Fruit fly (Drosophila melanogaster) whole organism, embryonic: ENCODE data around the gene CG7564.
A peak's percentile ranks its signal among the peaks of the same experiment; 100 is the strongest.

ENCODE experiments used
- Ada2b ChIP-seq: fragments of 200-800 bp; sonication (Bioruptor generic); IDR thresholded peaks from 2 replicates; pipeline ENCODE4 v1.3.6; 2022; ENCODE audit warnings: missing biosample characterization, missing genetic modification characterization
- Bgb ChIP-seq: fragments of 200-800 bp; sonication (Bioruptor generic); IDR thresholded peaks from 2 replicates; pipeline ENCODE4 v1.3.6; 2022; ENCODE audit warnings: missing biosample characterization, missing genetic modification characterization; ENCODE audit not compliant: partially characterized antibody
- C15 ChIP-seq: fragments of 200-800 bp; sonication (Bioruptor generic); IDR thresholded peaks from 3 replicates; pipeline ENCODE4 v1.3.6; 2022; ENCODE audit warnings: missing biosample characterization, missing genetic modification characterization
- CG10267 ChIP-seq: fragments of 200-800 bp; sonication (Bioruptor generic); optimal IDR thresholded peaks from 2 replicates; lab custom pipeline; 2018; ENCODE audit warnings: missing biosample characterization, mild to moderate bottlenecking, missing genetic modification characterization, moderate library complexity
- CG10321 ChIP-seq: fragments of 200-800 bp; sonication (Bioruptor generic); IDR thresholded peaks from 2 replicates; pipeline ENCODE4 v1.3.6; 2022; ENCODE audit warnings: missing biosample characterization, missing genetic modification characterization
- CG11085 ChIP-seq: fragments of 200-800 bp; sonication (Bioruptor generic); IDR thresholded peaks from 2 replicates; pipeline ENCODE4 v1.3.6; 2022; ENCODE audit warnings: missing biosample characterization, missing genetic modification characterization
- CG14441 ChIP-seq: fragments of 200-800 bp; sonication (Bioruptor generic); IDR thresholded peaks from 2 replicates; pipeline ENCODE4 v1.3.6; 2022; ENCODE audit warnings: missing biosample characterization, missing genetic modification characterization
- CG16779 ChIP-seq: fragments of 200-800 bp; sonication (Bioruptor generic); IDR thresholded peaks from 2 replicates; pipeline ENCODE4 v1.3.6; 2022; ENCODE audit warnings: missing biosample characterization, missing genetic modification characterization
- CG17328 ChIP-seq: fragments of 200-800 bp; sonication (Bioruptor generic); IDR thresholded peaks from 2 replicates; pipeline ENCODE4 v1.3.6; 2022; ENCODE audit warnings: missing biosample characterization, missing genetic modification characterization
- CG17361 ChIP-seq: fragments of 200-800 bp; sonication (Bioruptor generic); IDR thresholded peaks from 3 replicates; pipeline ENCODE4 v1.3.6; 2022; ENCODE audit warnings: missing biosample characterization, missing genetic modification characterization
- CG18262 ChIP-seq: fragments of 200-800 bp; optimal IDR thresholded peaks from 3 replicates; lab custom pipeline; 2019; ENCODE audit warnings: missing biosample characterization, mild to moderate bottlenecking, missing genetic modification characterization, moderate library complexity
- CG2202 ChIP-seq: fragments of 200-800 bp; sonication (Bioruptor generic); optimal IDR thresholded peaks from 2 replicates; lab custom pipeline; 2018; ENCODE audit warnings: missing biosample characterization, mild to moderate bottlenecking, missing genetic modification characterization
- CG2678 ChIP-seq: fragments of 200-800 bp; sonication (Bioruptor generic); optimal IDR thresholded peaks from 3 replicates; lab custom pipeline; 2019; ENCODE audit warnings: missing biosample characterization, mild to moderate bottlenecking, missing genetic modification characterization, moderate library complexity
- CG3065 ChIP-seq: fragments of 200-800 bp; sonication (Bioruptor generic); optimal IDR thresholded peaks from 2 replicates; lab custom pipeline; 2016; ENCODE audit warnings: missing biosample characterization, missing genetic modification characterization
- CG4328 ChIP-seq: fragments of 200-800 bp; sonication (Bioruptor generic); optimal IDR thresholded peaks from 3 replicates; lab custom pipeline; 2017; ENCODE audit warnings: missing biosample characterization, missing genetic modification reagents, missing genetic modification characterization
- CG4360 ChIP-seq: fragments of 200-800 bp; sonication (Bioruptor generic); IDR thresholded peaks from 2 replicates; pipeline ENCODE4 v1.3.6; 2022; ENCODE audit warnings: missing biosample characterization, missing genetic modification characterization
- CG7556 ChIP-seq: fragments of 200-800 bp; sonication (Bioruptor generic); optimal IDR thresholded peaks from 2 replicates; lab custom pipeline; 2017; ENCODE audit warnings: missing biosample characterization, mild to moderate bottlenecking, missing genetic modification characterization
- CG8765 ChIP-seq: fragments of 200-800 bp; sonication (Bioruptor generic); IDR thresholded peaks from 2 replicates; pipeline ENCODE4 v1.3.6; 2022; ENCODE audit warnings: missing biosample characterization, missing genetic modification characterization
- CG9437 ChIP-seq: fragments of 200-800 bp; sonication (Bioruptor generic); optimal IDR thresholded peaks from 2 replicates; lab custom pipeline; 2018; ENCODE audit warnings: missing biosample characterization, mild to moderate bottlenecking, missing genetic modification characterization
- Camta ChIP-seq: fragments of 200-800 bp; sonication (Bioruptor generic); optimal IDR thresholded peaks from 2 replicates; lab custom pipeline; 2016; ENCODE audit warnings: missing biosample characterization, missing genetic modification characterization
- D19A ChIP-seq: fragments of 200-800 bp; optimal IDR thresholded peaks from 3 replicates; lab custom pipeline; 2019; ENCODE audit warnings: missing biosample characterization, mild to moderate bottlenecking, missing genetic modification characterization, moderate library complexity
- D19B ChIP-seq: fragments of 200-800 bp; sonication (Bioruptor generic); optimal IDR thresholded peaks from 2 replicates; lab custom pipeline; 2017; ENCODE audit warnings: missing biosample characterization, mild to moderate bottlenecking, missing genetic modification characterization
- Dad ChIP-seq: fragments of 200-800 bp; sonication (Bioruptor generic); optimal IDR thresholded peaks from 3 replicates; lab custom pipeline; 2016; ENCODE audit warnings: missing biosample characterization, missing genetic modification characterization
- Dll ChIP-seq: fragments of 200-800 bp; sonication (Bioruptor generic); IDR thresholded peaks from 4 replicates; pipeline ENCODE4 v1.3.6; 2022; ENCODE audit warnings: missing biosample characterization, missing genetic modification characterization; ENCODE audit not compliant: partially characterized antibody
- E2f1 ChIP-seq: fragments of 200-800 bp; sonication (Bioruptor generic); IDR thresholded peaks from 2 replicates; pipeline ENCODE4 v1.3.6; 2022; ENCODE audit warnings: missing biosample characterization, missing genetic modification characterization
- E2f2 ChIP-seq: fragments of 200-800 bp; sonication (Bioruptor generic); IDR thresholded peaks from 2 replicates; pipeline ENCODE4 v1.3.6; 2022; ENCODE audit warnings: missing biosample characterization, missing genetic modification characterization
- Mrtf ChIP-seq: fragments of 200-800 bp; sonication (Bioruptor generic); IDR thresholded peaks from 3 replicates; pipeline ENCODE4 v1.3.6; 2022; ENCODE audit warnings: missing biosample characterization, missing genetic modification characterization
- NC2β ChIP-seq: fragments of 200-800 bp; sonication (Bioruptor generic); optimal IDR thresholded peaks from 2 replicates; lab custom pipeline; 2016; ENCODE audit warnings: missing biosample characterization, missing genetic modification characterization
- Nf-YA ChIP-seq: fragments of 200-800 bp; sonication (Bioruptor generic); IDR thresholded peaks from 2 replicates; pipeline ENCODE4 v1.3.6; 2022; ENCODE audit warnings: missing biosample characterization, missing genetic modification characterization
- Poxn ChIP-seq: fragments of 200-800 bp; sonication (Bioruptor generic); IDR thresholded peaks from 2 replicates; pipeline ENCODE4 v1.3.6; 2022; ENCODE audit warnings: missing biosample characterization, missing genetic modification characterization
- Usf ChIP-seq: fragments of 200-800 bp; sonication (Bioruptor generic); optimal IDR thresholded peaks from 2 replicates; lab custom pipeline; 2017; ENCODE audit warnings: missing genotype, missing biosample characterization, missing genetic modification characterization
- ac ChIP-seq: fragments of 200-800 bp; sonication (Bioruptor generic); optimal IDR thresholded peaks from 3 replicates; lab custom pipeline; 2017; ENCODE audit warnings: missing biosample characterization, mild to moderate bottlenecking, missing genetic modification characterization
- ap ChIP-seq: fragments of 200-800 bp; sonication (Bioruptor generic); IDR thresholded peaks from 2 replicates; pipeline ENCODE4 v1.3.6; 2022; ENCODE audit warnings: missing biosample characterization, missing genetic modification characterization
- az2 ChIP-seq: fragments of 200-800 bp; sonication (Bioruptor generic); optimal IDR thresholded peaks from 3 replicates; lab custom pipeline; 2016; ENCODE audit warnings: missing biosample characterization, missing genetic modification characterization
- grn ChIP-seq: fragments of 200-800 bp; sonication (Bioruptor generic); optimal IDR thresholded peaks from 3 replicates; lab custom pipeline; 2017; ENCODE audit warnings: missing biosample characterization, missing genetic modification characterization
- gt ChIP-seq: fragments of 200-800 bp; sonication (Bioruptor generic); IDR thresholded peaks from 2 replicates; pipeline ENCODE4 v1.3.6; 2022; ENCODE audit warnings: missing biosample characterization, missing genetic modification characterization
- ham ChIP-seq: fragments of 200-800 bp; sonication (Bioruptor generic); IDR thresholded peaks from 2 replicates; pipeline ENCODE4 v1.3.6; 2022; ENCODE audit warnings: missing biosample characterization, missing genetic modification characterization
- hth ChIP-seq: fragments of >200 bp; optimal IDR thresholded peaks from 2 replicates; lab custom pipeline; 2017; ENCODE audit warnings: inconsistent platforms
- inv ChIP-seq: fragments of 200-800 bp; sonication (Bioruptor generic); IDR thresholded peaks from 2 replicates; pipeline ENCODE4 v1.3.6; 2022; ENCODE audit warnings: missing biosample characterization, missing genetic modification characterization; ENCODE audit not compliant: partially characterized antibody
- kah ChIP-seq: fragments of 200-800 bp; sonication (Bioruptor generic); optimal IDR thresholded peaks from 2 replicates; lab custom pipeline; 2018; ENCODE audit warnings: missing biosample characterization, mild to moderate bottlenecking, missing genetic modification characterization
- lmd ChIP-seq: fragments of 200-800 bp; sonication (Bioruptor generic); IDR thresholded peaks from 2 replicates; pipeline ENCODE4 v1.3.6; 2022; ENCODE audit warnings: missing biosample characterization, missing genetic modification characterization
- nerfin-1 ChIP-seq: fragments of 200-800 bp; sonication (Bioruptor generic); optimal IDR thresholded peaks from 3 replicates; lab custom pipeline; 2019; ENCODE audit warnings: missing biosample characterization, mild to moderate bottlenecking, missing genetic modification characterization, moderate library complexity
- otp ChIP-seq: fragments of 200-800 bp; sonication (Bioruptor generic); IDR thresholded peaks from 3 replicates; pipeline ENCODE4, ENCODE4 v1.3.6; 2022; ENCODE audit warnings: missing biosample characterization, missing genetic modification characterization
- pita ChIP-seq: fragments of 200-800 bp; sonication (Bioruptor generic); optimal IDR thresholded peaks from 2 replicates; lab custom pipeline; 2017; ENCODE audit warnings: missing biosample characterization, mild to moderate bottlenecking, missing genetic modification characterization
- prd ChIP-seq, 3 experiments: fragments of >200 bp in 2 of 3; fragments of 200-800 bp in 1 of 3; sonication (Bioruptor generic) in 1 of 3; optimal IDR thresholded peaks in 2 of 3; IDR thresholded peaks in 1 of 3; 2 replicates in 2 of 3; 3 replicates in 1 of 3; pipeline versions ENCODE4 v1.3.6 to Lab custom; 2017 to 2022; ENCODE audit warnings: missing biosample characterization in 1 of 3, missing genetic modification characterization in 1 of 3
- sd ChIP-seq: fragments of 200-800 bp; sonication (Bioruptor generic); optimal IDR thresholded peaks from 3 replicates; lab custom pipeline; 2018; ENCODE audit warnings: missing biosample characterization, mild to moderate bottlenecking, missing genetic modification characterization, moderate library complexity
- sna ChIP-seq: fragments of 200-800 bp; sonication (Bioruptor generic); IDR thresholded peaks from 2 replicates; pipeline ENCODE4 v1.3.6; 2022; ENCODE audit warnings: missing biosample characterization, missing genetic modification characterization; ENCODE audit not compliant: partially characterized antibody
- so ChIP-seq: fragments of 200-800 bp; sonication (Bioruptor generic); IDR thresholded peaks from 3 replicates; pipeline ENCODE4 v1.3.6; 2022; ENCODE audit warnings: missing biosample characterization, missing genetic modification characterization
- ttk ChIP-seq: fragments of 200-800 bp; sonication (Bioruptor generic); IDR thresholded peaks from 2 replicates; pipeline ENCODE4 v2.1.2; 2022; ENCODE audit warnings: missing biosample characterization, missing genetic modification characterization
- unc-4 ChIP-seq: fragments of 200-800 bp; sonication (Bioruptor generic); IDR thresholded peaks from 2 replicates; pipeline ENCODE4 v1.3.6; 2022; ENCODE audit warnings: missing biosample characterization, missing genetic modification characterization; ENCODE audit not compliant: partially characterized antibody
- usp ChIP-seq: fragments of >200 bp; optimal IDR thresholded peaks from 2 replicates; lab custom pipeline; 2017; ENCODE audit warnings: missing biosample characterization, missing genetic modification characterization

The CG7564 gene

dm6 chr3L:17485280-17485792, 28.8 kb upstream of the CG7564 start (continued):
- TF ChIP-seq CG10267 = peak; percentile 40
- TF ChIP-seq nerfin-1 (tag; lab: Kevin White, UChicago) = peak; percentile 90
- TF ChIP-seq ttk = no peak
- TF ChIP-seq CG2678 (tag; lab: Kevin White, UChicago) = peak; percentile 81
- TF ChIP-seq CG2202 (tag; lab: Kevin White, UChicago) = peak; percentile 97
- TF ChIP-seq unc-4 (GFP tag; lab: Robert Waterston, UW) = no peak
- TF ChIP-seq prd (optimal IDR thresholded peaks at IDR 0.05; lab: Kevin White, UChicago) = no peak
- peak; percentile 18; the same call in 1 of the 3 replicates for TF ChIP-seq prd (GFP tag; IDR thresholded peaks at IDR 0.05; lab: Robert Waterston, UW)
- TF ChIP-seq CG9437 (GFP tag; lab: Kevin White, UChicago) = no peak
- TF ChIP-seq CG16779 (GFP tag; lab: Robert Waterston, UW) = no peak
- peak; percentile 39 for TF ChIP-seq az2 (GFP tag; lab: Kevin White, UChicago)
- TF ChIP-seq hth (lab: Kevin White, UChicago) = no peak
- peak; percentile 32 for TF ChIP-seq sd (tag; lab: Kevin White, UChicago)
- TF ChIP-seq E2f2 (GFP tag; lab: Robert Waterston, UW) = peak; percentile 19; the same call in 1 of the 2 replicates
- no peak for TF ChIP-seq CG8765 (GFP tag; lab: Robert Waterston, UW)
- TF ChIP-seq Mrtf (GFP tag; lab: Robert Waterston, UW) = 0 out of 3 replicates have a peak, but pooled peaks have one; percentile 16
- no peak for TF ChIP-seq CG10321 (GFP tag; lab: Robert Waterston, UW)
- TF ChIP-seq Dad (GFP tag; lab: Kevin White, UChicago) = no peak
- peak; percentile 92 for TF ChIP-seq ac (GFP tag; lab: Kevin White, UChicago)
- TF ChIP-seq Nf-YA (GFP tag; lab: Robert Waterston, UW) = peak; percentile 58; the same call in 1 of the 2 replicates
- no peak for TF ChIP-seq C15
- TF ChIP-seq D19B (GFP tag; lab: Kevin White, UChicago) = no peak
- TF ChIP-seq NC2β = peak; percentile 74
- no peak for TF ChIP-seq usp
- TF ChIP-seq D19A = peak; percentile 70
- TF ChIP-seq CG3065 (GFP tag; lab: Kevin White, UChicago) = peak; percentile 38
- no peak for TF ChIP-seq CG11085 (GFP tag; lab: Robert Waterston, UW)
- peak; percentile 18 for TF ChIP-seq Usf (GFP tag; lab: Kevin White, UChicago)
- no peak for TF ChIP-seq sna (GFP tag; lab: Robert Waterston, UW)
- no peak for TF ChIP-seq Poxn (GFP tag; lab: Robert Waterston, UW)
- TF ChIP-seq kah = peak; percentile 78
- TF ChIP-seq ham (GFP tag; lab: Robert Waterston, UW) = no peak
- TF ChIP-seq CG4328 = peak; percentile 76
- no peak; the same call in 2 of the 3 replicates for TF ChIP-seq so (GFP tag; lab: Robert Waterston, UW)
- no peak for TF ChIP-seq inv (GFP tag; lab: Robert Waterston, UW)
- peak; percentile 76; the same call in 2 of the 3 replicates for TF ChIP-seq otp (GFP tag; lab: Robert Waterston, UW)
- TF ChIP-seq gt (GFP tag; lab: Robert Waterston, UW) = no peak
- peak; percentile 44; the same call in 1 of the 2 replicates for TF ChIP-seq E2f1 (GFP tag; lab: Robert Waterston, UW)
- peak; percentile 79 for TF ChIP-seq grn
- TF ChIP-seq CG17361 (GFP tag; lab: Robert Waterston, UW) = peak; percentile 72
- TF ChIP-seq Dll = no peak
- peak; percentile 71 for TF ChIP-seq CG4360 (GFP tag; lab: Robert Waterston, UW)
- TF ChIP-seq Camta = peak; percentile 28
- TF ChIP-seq ap (GFP tag; lab: Robert Waterston, UW) = peak; percentile 30; the same call in 1 of the 2 replicates
- peak; percentile 81 for TF ChIP-seq CG7556 (GFP tag; lab: Kevin White, UChicago)
- no peak for TF ChIP-seq CG14441 (GFP tag; lab: Robert Waterston, UW)
- no peak for TF ChIP-seq Bgb (GFP tag; lab: Robert Waterston, UW)
- no peak for TF ChIP-seq pita (GFP tag; lab: Kevin White, UChicago)
- no peak for TF ChIP-seq Ada2b (GFP tag; lab: Robert Waterston, UW)
- no peak for TF ChIP-seq lmd (GFP tag; lab: Robert Waterston, UW)
- peak; percentile 55; the same call in 1 of the 2 replicates for TF ChIP-seq CG17328 (GFP tag; lab: Robert Waterston, UW)
- peak; percentile 79 for TF ChIP-seq CG18262
